Fruit fly (Drosophila melanogaster) whole organism: ENCODE measurements around the gene CG3566.

Experiments used
- CG8478 ChIP-seq: fragments of >200 bp; optimal IDR thresholded peaks from 2 replicates; lab custom pipeline; 2018; ENCODE audit warnings: inconsistent platforms
- Dll ChIP-seq: fragments of >200 bp; optimal IDR thresholded peaks from 2 replicates; lab custom pipeline; 2017
- usp ChIP-seq: fragments of >200 bp; optimal IDR thresholded peaks from 2 replicates; lab custom pipeline; 2017; ENCODE audit warnings: missing biosample characterization, missing genetic modification characterization, mixed read lengths

DNA sequence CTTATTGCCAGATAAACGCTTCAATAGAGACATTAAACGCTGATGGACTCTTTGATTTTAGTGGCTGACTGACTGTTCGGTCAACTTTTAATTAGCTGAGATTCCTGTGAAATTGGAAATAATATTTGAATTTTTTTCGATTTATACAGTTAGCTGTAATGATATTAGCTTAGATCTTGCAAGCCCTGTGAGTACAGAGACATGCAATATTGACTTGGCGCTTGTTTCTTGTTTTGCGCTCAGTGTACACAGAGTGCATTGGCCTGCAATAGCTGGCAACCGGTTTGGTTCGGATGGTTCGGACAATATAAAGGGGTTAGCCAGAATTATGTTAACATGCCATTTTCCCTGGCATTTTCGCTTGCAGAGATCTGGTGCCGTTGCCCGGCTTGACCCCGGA, 28.8 kb upstream of the CG3566 start:
- TF ChIP-seq Dll = no peak
- no peak for TF ChIP-seq CG8478 (lab: Kevin White, UChicago)
- TF ChIP-seq usp (GFP tag; lab: Kevin White, UChicago) = no peak
